Worm (Caenorhabditis elegans): ENCODE measurements around the gene Y39B6A.25.
"Not testable (repeated sequence)": the region's sequence is repeated elsewhere in the genome, so short reads cannot be mapped to it uniquely, and the experiment has no call there.

Gene Y39B6A.25

ce11 chrV:19010405-19010804 lies 15.9 kb upstream of the Y39B6A.25 start:
- TF ChIP-seq scrt-1 (GFP tag; IDR thresholded peaks at IDR 0.05) (no peak), ets-7 (tag; optimal IDR thresholded peaks at IDR 0.05) (no peak), pes-1 (GFP tag; IDR thresholded peaks at IDR 0.05) (no peak), hmg-4 (GFP tag; optimal IDR thresholded peaks at IDR 0.05) (no peak), flt-1 (GFP tag; IDR thresholded peaks at IDR 0.05) (no peak), tbx-11 (GFP tag; IDR thresholded peaks at IDR 0.05) (no peak)

DNA sequence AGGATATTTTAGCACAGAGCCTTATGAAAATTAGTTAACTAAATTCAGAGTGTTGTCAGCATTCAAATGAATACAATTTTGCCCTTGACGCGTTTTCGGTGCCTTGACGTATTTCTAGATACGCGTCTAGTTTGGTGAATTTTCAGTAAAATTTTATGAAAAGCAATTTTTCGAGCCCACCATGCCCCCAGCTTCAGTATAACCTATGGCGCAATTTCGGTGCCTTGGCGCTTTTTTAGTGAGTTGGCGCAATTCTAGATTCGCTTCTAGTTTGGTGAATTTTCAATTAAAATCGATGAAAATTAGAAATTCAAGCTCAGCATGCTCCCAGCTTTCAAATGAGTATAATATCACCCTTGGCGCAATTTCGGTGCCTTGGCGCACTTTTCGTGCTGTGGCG lies 13.0 kb upstream of the Y39B6A.25 start:
- no peak for TF ChIP-seq F13C5.2 (tag; optimal IDR thresholded peaks at IDR 0.05)
- no peak for TF ChIP-seq ets-7 (tag; optimal IDR thresholded peaks at IDR 0.05)
- no peak for TF ChIP-seq ceh-13 (GFP tag; optimal IDR thresholded peaks at IDR 0.05)
- no peak for TF ChIP-seq hmbx-1 (tag; optimal IDR thresholded peaks at IDR 0.05)
- no peak for TF ChIP-seq ceh-36 (tag; optimal IDR thresholded peaks at IDR 0.05)
- TF ChIP-seq tbx-11 (GFP tag; IDR thresholded peaks at IDR 0.05): no peak
- no peak for TF ChIP-seq flt-1 (GFP tag; IDR thresholded peaks at IDR 0.05)
- no peak for TF ChIP-seq hnd-1 (tag; optimal IDR thresholded peaks at IDR 0.05)

ce11 chrV:19014273-19014672 lies 12.0 kb upstream of the Y39B6A.25 start, which contains the start of gene Y39B6A.30:
Y39B6A.30 (plus strand) TSS chrV:19014573.
- not testable (repeated sequence) for TF ChIP-seq pes-1 (GFP tag; IDR thresholded peaks at IDR 0.05); aly-1 (tag; optimal IDR thresholded peaks at IDR 0.05); hnd-1 (tag; optimal IDR thresholded peaks at IDR 0.05)

- TF ChIP-seq ceh-13 (GFP tag; optimal IDR thresholded peaks at IDR 0.05) (no peak), ceh-36 (tag; optimal IDR thresholded peaks at IDR 0.05) (no peak), hnd-1 (tag; optimal IDR thresholded peaks at IDR 0.05) (no peak), hmbx-1 (tag; optimal IDR thresholded peaks at IDR 0.05) (no peak), hmg-4 (GFP tag; optimal IDR thresholded peaks at IDR 0.05) (no peak), tbx-37 (GFP tag; conservative IDR thresholded peaks at IDR 0.05) (no peak), flt-1 (GFP tag; IDR thresholded peaks at IDR 0.05) (no peak), tra-4 (tag; optimal IDR thresholded peaks at IDR 0.05) (no peak), F13C5.2 (tag; optimal IDR thresholded peaks at IDR 0.05) (no peak), aly-1 (tag; optimal IDR thresholded peaks at IDR 0.05) (no peak)
Measured at ce11 chrV:19019239-19019638, 7.0 kb upstream of the Y39B6A.25 start.

DNA sequence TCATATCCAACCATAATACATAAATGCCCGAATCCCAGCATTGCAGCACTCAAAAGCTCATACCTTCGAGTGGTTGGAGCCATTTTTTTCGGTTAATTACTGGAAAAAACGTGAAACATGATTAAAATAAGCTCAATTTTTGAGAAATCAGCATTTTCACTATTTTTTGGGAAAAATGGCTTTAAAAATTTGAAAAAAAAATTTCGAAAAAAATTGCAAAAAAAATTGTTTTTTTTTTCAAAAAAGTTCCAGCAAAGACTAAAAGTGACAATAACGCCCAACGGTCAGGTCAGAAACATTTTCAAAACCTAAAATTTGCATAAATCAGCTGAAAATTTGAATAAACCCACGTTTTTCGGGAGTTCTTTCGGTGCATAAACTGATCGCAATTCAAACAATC lies 1.6 kb upstream of the Y39B6A.25 start, which contains the start of gene Y39B6A.29:
TSS of gene Y39B6A.29 (minus strand) at position 101 of the 400 bp plus-strand sequence.
- no peak for TF ChIP-seq aly-1 (tag; optimal IDR thresholded peaks at IDR 0.05)
- TF ChIP-seq pes-1 (GFP tag; IDR thresholded peaks at IDR 0.05): no peak
- TF ChIP-seq ama-1 (optimal IDR thresholded peaks at IDR 0.05): no peak
- no peak for TF ChIP-seq flt-1 (GFP tag; IDR thresholded peaks at IDR 0.05)
- TF ChIP-seq F13C5.2 (tag; optimal IDR thresholded peaks at IDR 0.05): no peak
- no peak for TF ChIP-seq tbx-37 (GFP tag; conservative IDR thresholded peaks at IDR 0.05)
- no peak for TF ChIP-seq scrt-1 (GFP tag; IDR thresholded peaks at IDR 0.05)
- TF ChIP-seq sea-1 (GFP tag; conservative IDR thresholded peaks at IDR 0.05): no peak
- TF ChIP-seq hnd-1 (tag; optimal IDR thresholded peaks at IDR 0.05): no peak
- TF ChIP-seq ceh-36 (tag; optimal IDR thresholded peaks at IDR 0.05): no peak
- no peak for TF ChIP-seq hmbx-1 (tag; optimal IDR thresholded peaks at IDR 0.05)

ce11 chrV:19027338-19027737 lies 1.1 kb downstream of the Y39B6A.25 start:
- TF ChIP-seq aly-1 (tag; optimal IDR thresholded peaks at IDR 0.05) (no peak), pes-1 (GFP tag; IDR thresholded peaks at IDR 0.05) (no peak), hnd-1 (tag; optimal IDR thresholded peaks at IDR 0.05) (no peak), F13C5.2 (tag; optimal IDR thresholded peaks at IDR 0.05) (no peak), sea-1 (GFP tag; conservative IDR thresholded peaks at IDR 0.05) (no peak), tbx-37 (GFP tag; conservative IDR thresholded peaks at IDR 0.05) (no peak), tra-4 (tag; optimal IDR thresholded peaks at IDR 0.05) (no peak)

DNA sequence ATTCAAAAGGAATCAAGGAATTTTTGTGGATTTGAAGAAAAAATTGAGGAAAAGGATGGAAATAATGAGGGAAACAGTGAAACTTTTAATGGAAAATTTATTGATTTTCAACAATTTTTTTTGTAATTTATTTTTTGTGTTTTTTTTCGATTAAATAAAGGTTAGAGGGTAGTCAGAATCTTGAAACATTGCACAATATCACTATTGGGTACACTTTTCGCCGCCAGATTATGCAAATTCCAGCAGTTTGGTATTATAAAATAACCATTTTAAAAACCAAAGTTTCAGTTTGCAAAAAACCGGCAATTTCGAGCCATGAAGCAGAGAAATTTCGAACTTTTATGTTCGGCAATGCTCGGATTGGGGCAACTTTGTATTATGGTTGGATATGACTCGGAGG lies 5.2 kb downstream of the Y39B6A.25 start, which contains the start of gene Y39B6A.27:
TSS of gene Y39B6A.27 (plus strand) at position 301 of the 400 bp plus-strand sequence.
- TF ChIP-seq flt-1 (GFP tag; IDR thresholded peaks at IDR 0.05) (no peak), hmbx-1 (tag; optimal IDR thresholded peaks at IDR 0.05) (no peak), pes-1 (GFP tag; IDR thresholded peaks at IDR 0.05) (no peak), tbx-37 (GFP tag; conservative IDR thresholded peaks at IDR 0.05) (no peak), hnd-1 (tag; optimal IDR thresholded peaks at IDR 0.05) (no peak), tra-4 (tag; optimal IDR thresholded peaks at IDR 0.05) (no peak), hmg-4 (GFP tag; optimal IDR thresholded peaks at IDR 0.05) (no peak)

- no peak for TF ChIP-seq tbx-37 (GFP tag; conservative IDR thresholded peaks at IDR 0.05)
- TF ChIP-seq F13C5.2 (tag; optimal IDR thresholded peaks at IDR 0.05): no peak
- TF ChIP-seq tra-4 (tag; optimal IDR thresholded peaks at IDR 0.05): no peak
- no peak for TF ChIP-seq ceh-13 (GFP tag; optimal IDR thresholded peaks at IDR 0.05)
- TF ChIP-seq hmg-4 (GFP tag; optimal IDR thresholded peaks at IDR 0.05): no peak
- no peak for TF ChIP-seq scrt-1 (GFP tag; IDR thresholded peaks at IDR 0.05)
- no peak for TF ChIP-seq B0310.2 (tag; optimal IDR thresholded peaks at IDR 0.05)
- no peak for TF ChIP-seq aly-1 (tag; optimal IDR thresholded peaks at IDR 0.05)
- no peak for TF ChIP-seq flt-1 (GFP tag; IDR thresholded peaks at IDR 0.05)
- no peak for TF ChIP-seq hnd-1 (tag; optimal IDR thresholded peaks at IDR 0.05)
- no peak for TF ChIP-seq tbx-11 (GFP tag; IDR thresholded peaks at IDR 0.05)
- TF ChIP-seq ceh-36 (tag; optimal IDR thresholded peaks at IDR 0.05): no peak
- TF ChIP-seq hmbx-1 (tag; optimal IDR thresholded peaks at IDR 0.05): no peak
- TF ChIP-seq sea-1 (GFP tag; conservative IDR thresholded peaks at IDR 0.05): no peak
- TF ChIP-seq pes-1 (GFP tag; IDR thresholded peaks at IDR 0.05): no peak
- no peak for TF ChIP-seq ets-7 (tag; optimal IDR thresholded peaks at IDR 0.05)
Measured at ce11 chrV:19036061-19036460, 9.8 kb downstream of the Y39B6A.25 start.

ce11 chrV:19037222-19037621 lies 11.0 kb downstream of the Y39B6A.25 start, which contains the start of gene asp-17:
asp-17 (minus strand) TSS chrV:19037322.
- TF ChIP-seq ceh-13 (GFP tag; optimal IDR thresholded peaks at IDR 0.05) (no peak), B0310.2 (tag; optimal IDR thresholded peaks at IDR 0.05) (no peak), ama-1 (optimal IDR thresholded peaks at IDR 0.05) (no peak), hnd-1 (tag; optimal IDR thresholded peaks at IDR 0.05) (no peak), pes-1 (GFP tag; IDR thresholded peaks at IDR 0.05) (no peak), hmg-4 (GFP tag; optimal IDR thresholded peaks at IDR 0.05) (no peak), aly-1 (tag; optimal IDR thresholded peaks at IDR 0.05) (no peak), scrt-1 (GFP tag; IDR thresholded peaks at IDR 0.05) (no peak), ets-7 (tag; optimal IDR thresholded peaks at IDR 0.05) (no peak), tbx-37 (GFP tag; conservative IDR thresholded peaks at IDR 0.05) (no peak), hmbx-1 (tag; optimal IDR thresholded peaks at IDR 0.05) (no peak), ceh-36 (tag; optimal IDR thresholded peaks at IDR 0.05) (no peak), sea-1 (GFP tag; conservative IDR thresholded peaks at IDR 0.05) (no peak), tra-4 (tag; optimal IDR thresholded peaks at IDR 0.05) (no peak), tbx-11 (GFP tag; IDR thresholded peaks at IDR 0.05) (no peak), F13C5.2 (tag; optimal IDR thresholded peaks at IDR 0.05) (no peak)

Data from whole organism, early embryonic.